Fruit fly (Drosophila melanogaster): ENCODE results near the gene Blos2.
A peak's percentile ranks its signal among the peaks of the same experiment; 100 is the strongest.

Gene Blos2

DNA sequence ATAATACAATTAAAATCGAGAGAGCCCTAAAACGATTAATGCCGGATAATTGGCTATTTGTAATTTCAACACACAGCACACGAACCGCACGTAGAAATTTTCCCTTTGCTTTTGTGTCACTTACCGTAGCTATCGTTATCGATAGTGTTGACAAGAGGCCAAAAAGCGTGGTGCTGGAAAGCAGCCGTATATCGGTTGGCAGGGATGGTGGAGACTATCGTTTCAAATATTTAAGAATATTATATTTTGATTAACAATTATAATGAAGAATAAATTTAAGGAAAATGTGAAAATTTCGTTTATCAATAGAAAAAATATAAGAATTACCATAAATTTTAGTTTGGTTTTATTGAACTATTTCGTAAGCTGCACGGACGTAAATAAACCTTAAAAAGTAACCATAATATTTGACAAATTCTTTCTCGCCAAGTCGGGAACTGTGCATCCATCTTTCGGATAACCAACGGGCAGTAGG lies 31.7 kb downstream of the Blos2 start, which contains the start of gene JIL-1 (continued):
- TF ChIP-seq CG2116 (GFP tag; optimal IDR thresholded peaks at IDR 0.05) (peak; percentile 58), bbx (GFP tag; IDR thresholded peaks at IDR 0.05; ENCODE audit: partially characterized antibody) (peak; percentile 89), da (GFP tag; optimal IDR thresholded peaks at IDR 0.05) (no peak), caup (GFP tag; optimal IDR thresholded peaks at IDR 0.05; ENCODE audit: severe bottlenecking) (peak; percentile 29), Jarid2 (GFP tag; optimal IDR thresholded peaks at IDR 0.05) (peak; percentile 27), mam (GFP tag; optimal IDR thresholded peaks at IDR 0.05) (peak; percentile 64), Tbp (GFP tag; optimal IDR thresholded peaks at IDR 0.05) (no peak), cg (GFP tag; optimal IDR thresholded peaks at IDR 0.05) (no peak), CG2889 (GFP tag; IDR thresholded peaks at IDR 0.05) (peak; percentile 63), odd (GFP tag; optimal IDR thresholded peaks at IDR 0.05) (no peak), CG1792 (GFP tag; optimal IDR thresholded peaks at IDR 0.05) (peak; percentile 4), CG6654 (GFP tag; optimal IDR thresholded peaks at IDR 0.05) (no peak), maf-S (GFP tag; optimal IDR thresholded peaks at IDR 0.05) (no peak), CG10543 (GFP tag; optimal IDR thresholded peaks at IDR 0.05) (peak; percentile 60), stc (GFP tag; IDR thresholded peaks at IDR 0.05) (peak; percentile 39; the same call in 1 of the 2 replicates), CG16815 (GFP tag; optimal IDR thresholded peaks at IDR 0.05) (peak; percentile 57), dmrt99B (tag; optimal IDR thresholded peaks at IDR 0.05) (peak; percentile 16), CG6813 (GFP tag; optimal IDR thresholded peaks at IDR 0.05) (no peak), slbo (GFP tag; IDR thresholded peaks at IDR 0.05) (peak; percentile 93), MESR4 (GFP tag; optimal IDR thresholded peaks at IDR 0.05) (peak; percentile 70), bcd (GFP tag; optimal IDR thresholded peaks at IDR 0.05) (peak; percentile 71), otp (GFP tag; IDR thresholded peaks at IDR 0.05) (0 out of 3 replicates have a peak, but pooled peaks have one; percentile 11), CG42726 (GFP tag; IDR thresholded peaks at IDR 0.05; ENCODE audit: partially characterized antibody) (peak; percentile 87), Hr51 (GFP tag; optimal IDR thresholded peaks at IDR 0.05) (peak; percentile 41 to 50), prd (optimal IDR thresholded peaks at IDR 0.05) (no peak), prd (GFP tag; IDR thresholded peaks at IDR 0.05) (peak; percentile 72; the same call in 2 of the 3 replicates), Blimp-1 (GFP tag; optimal IDR thresholded peaks at IDR 0.05) (peak; percentile 39), sens-2 (GFP tag; IDR thresholded peaks at IDR 0.05) (no peak), CG14014 (GFP tag; IDR thresholded peaks at IDR 0.05) (peak; percentile 62), wor (GFP tag; IDR thresholded peaks at IDR 0.05) (0 out of 2 replicates have a peak, but pooled peaks have one; percentile 11), pb (GFP tag; optimal IDR thresholded peaks at IDR 0.05) (no peak), twi (tag; optimal IDR thresholded peaks at IDR 0.05) (no peak), CG3163 (GFP tag; optimal IDR thresholded peaks at IDR 0.05) (no peak), vvl (GFP tag; IDR thresholded peaks at IDR 0.05) (peak; percentile 87), CG17829 (tag; optimal IDR thresholded peaks at IDR 0.05) (peak; percentile 55), CG18764 (GFP tag; optimal IDR thresholded peaks at IDR 0.05) (peak; percentile 30), CG1233 (GFP tag; optimal IDR thresholded peaks at IDR 0.05) (peak; percentile 56), ab (GFP tag; optimal IDR thresholded peaks at IDR 0.05) (no peak), jumu (GFP tag; optimal IDR thresholded peaks at IDR 0.05) (peak; percentile 35), scrt (GFP tag; optimal IDR thresholded peaks at IDR 0.05) (no peak), eve (GFP tag; optimal IDR thresholded peaks at IDR 0.05) (peak in 1 of 2 experiments; percentile 46), CG16813 (GFP tag; IDR thresholded peaks at IDR 0.05; ENCODE audit: partially characterized antibody) (peak; percentile 89), gt (GFP tag; IDR thresholded peaks at IDR 0.05) (no peak), B-H2 (GFP tag; optimal IDR thresholded peaks at IDR 0.05) (peak; percentile 86), Ssrp (tag; optimal IDR thresholded peaks at IDR 0.05) (peak; percentile 38), dan (GFP tag; IDR thresholded peaks at IDR 0.05) (no peak), dpn (GFP tag; optimal IDR thresholded peaks at IDR 0.05) (peak; percentile 58 to 60), sqz (GFP tag; optimal IDR thresholded peaks at IDR 0.05) (peak; percentile 13), CG12071 (GFP tag; optimal IDR thresholded peaks at IDR 0.05) (peak; percentile 14), al (GFP tag; IDR thresholded peaks at IDR 0.05) (peak; percentile 72)
